Worm (Caenorhabditis elegans) whole organism, mixed stage, embryonic: ENCODE results near the gene cyp-35B2.

Experiments used
- M03D4.4 ChIP-seq: sonication (generic microtip); optimal IDR thresholded peaks from 2 replicates; lab custom pipeline; 2017; ENCODE audit warnings: mild to moderate bottlenecking, missing genetic modification characterization, missing compliant biosample characterization
- bed-3 ChIP-seq: fragments of 200-800 bp; sonication (Bioruptor generic); optimal IDR thresholded peaks from 3 replicates; lab custom pipeline; 2018; ENCODE audit warnings: mild to moderate bottlenecking, missing genetic modification characterization, moderate library complexity, missing compliant biosample characterization
- blmp-1 ChIP-seq: fragments of 150-350 bp; optimal IDR thresholded peaks from 2 replicates; lab custom pipeline; 2014; ENCODE audit warnings: missing biosample characterization, missing genetic modification characterization
- ceh-39 ChIP-seq: fragments of 150-350 bp; optimal IDR thresholded peaks from 2 replicates; lab custom pipeline; 2014; ENCODE audit warnings: missing biosample characterization, missing genetic modification characterization
- ceh-43 ChIP-seq: fragments of 200-800 bp; sonication (Bioruptor generic); optimal IDR thresholded peaks from 2 replicates; lab custom pipeline; 2018; ENCODE audit warnings: mild to moderate bottlenecking, missing genetic modification characterization, moderate library complexity, missing compliant biosample characterization
- ceh-83 ChIP-seq: fragments of 200-800 bp; sonication (Bioruptor generic); optimal IDR thresholded peaks from 2 replicates; lab custom pipeline; 2018; ENCODE audit warnings: mild to moderate bottlenecking, missing genetic modification characterization, missing compliant biosample characterization
- ces-1 ChIP-seq: fragments of 150-350 bp; optimal IDR thresholded peaks from 2 replicates; lab custom pipeline; 2014; ENCODE audit warnings: missing biosample characterization, missing genetic modification reagents, missing genetic modification characterization
- drap-1 ChIP-seq: fragments of 200-800 bp; sonication (Bioruptor generic); optimal IDR thresholded peaks from 3 replicates; lab custom pipeline; 2018; ENCODE audit warnings: mild to moderate bottlenecking, missing genetic modification characterization, missing compliant biosample characterization
- elt-3 ChIP-seq: fragments of 150-350 bp; optimal IDR thresholded peaks from 2 replicates; lab custom pipeline; 2014; ENCODE audit warnings: missing biosample characterization, missing genetic modification characterization
- flh-1 ChIP-seq: fragments of 200-800 bp; sonication (Bioruptor generic); optimal IDR thresholded peaks from 2 replicates; lab custom pipeline; 2018; ENCODE audit warnings: mild to moderate bottlenecking, missing genetic modification characterization, moderate library complexity, missing compliant biosample characterization
- hlh-1 ChIP-seq: fragments of 150-350 bp; optimal IDR thresholded peaks from 2 replicates; lab custom pipeline; 2014; ENCODE audit warnings: missing biosample characterization, missing genetic modification reagents, missing genetic modification characterization
- lin-32 ChIP-seq: fragments of 200-800 bp; sonication (Bioruptor generic); optimal IDR thresholded peaks from 2 replicates; lab custom pipeline; 2018; ENCODE audit warnings: mild to moderate bottlenecking, missing genetic modification characterization, missing compliant biosample characterization
- lsy-2 ChIP-seq: fragments of 150-350 bp; optimal IDR thresholded peaks from 2 replicates; lab custom pipeline; 2014; ENCODE audit warnings: missing biosample characterization, missing genetic modification characterization
- mep-1 ChIP-seq: fragments of 150-350 bp; optimal IDR thresholded peaks from 2 replicates; lab custom pipeline; 2017; ENCODE audit warnings: missing biosample characterization, missing genetic modification reagents, missing genetic modification characterization, inconsistent platforms
- mls-2 ChIP-seq: sonication (generic microtip); optimal IDR thresholded peaks from 2 replicates; lab custom pipeline; 2016; ENCODE audit warnings: mild to moderate bottlenecking, missing genetic modification characterization, moderate library complexity, missing compliant biosample characterization
- nhr-12 ChIP-seq: fragments of 150-350 bp; optimal IDR thresholded peaks from 2 replicates; lab custom pipeline; 2014; ENCODE audit warnings: missing biosample characterization, missing genetic modification characterization
- nhr-2 ChIP-seq: fragments of 150-350 bp; optimal IDR thresholded peaks from 2 replicates; lab custom pipeline; 2014; ENCODE audit warnings: missing biosample characterization, missing genetic modification characterization
- nhr-237 ChIP-seq: fragments of 150-350 bp; optimal IDR thresholded peaks from 2 replicates; lab custom pipeline; 2014; ENCODE audit warnings: missing biosample characterization, missing genetic modification characterization
- nhr-28 ChIP-seq: fragments of 150-350 bp; optimal IDR thresholded peaks from 2 replicates; lab custom pipeline; 2014; ENCODE audit warnings: missing biosample characterization, missing genetic modification characterization
- nhr-76 ChIP-seq: sonication (generic microtip); optimal IDR thresholded peaks from 2 replicates; lab custom pipeline; 2017; ENCODE audit warnings: missing biosample characterization, missing genetic modification characterization
- pha-4 ChIP-seq: fragments of 150-350 bp; optimal IDR thresholded peaks from 2 replicates; lab custom pipeline; 2018; ENCODE audit warnings: missing biosample characterization, missing genetic modification reagents, missing genetic modification characterization
- sem-2 ChIP-seq: fragments of 200-800 bp; sonication (Bioruptor generic); optimal IDR thresholded peaks from 2 replicates; lab custom pipeline; 2018; ENCODE audit warnings: mild to moderate bottlenecking, missing genetic modification characterization, missing compliant biosample characterization
- sptf-1 ChIP-seq: sonication (generic microtip); optimal IDR thresholded peaks from 2 replicates; lab custom pipeline; 2017; ENCODE audit warnings: mild to moderate bottlenecking, missing genetic modification characterization, moderate library complexity, missing compliant biosample characterization
- tbx-8 ChIP-seq: fragments of 200-800 bp; sonication (Bioruptor generic); optimal IDR thresholded peaks from 2 replicates; lab custom pipeline; 2018; ENCODE audit warnings: mild to moderate bottlenecking, missing genetic modification characterization, moderate library complexity, missing compliant biosample characterization
- unc-120 ChIP-seq: sonication (generic microtip); optimal IDR thresholded peaks from 2 replicates; lab custom pipeline; 2017; ENCODE audit warnings: missing genetic modification characterization, missing compliant biosample characterization; ENCODE audit not compliant: poor library complexity, severe bottlenecking
- unc-39 ChIP-seq: fragments of 150-350 bp; optimal IDR thresholded peaks from 2 replicates; lab custom pipeline; 2014; ENCODE audit warnings: missing biosample characterization, missing genetic modification characterization
- unc-62 ChIP-seq: fragments of 150-350 bp; optimal IDR thresholded peaks from 2 replicates; lab custom pipeline; 2014; ENCODE audit warnings: missing biosample characterization, missing genetic modification reagents, missing genetic modification characterization
- zip-8 ChIP-seq: fragments of 150-350 bp; optimal IDR thresholded peaks from 2 replicates; lab custom pipeline; 2014; ENCODE audit warnings: missing biosample characterization, missing genetic modification characterization

cyp-35B2 gene

ce11 chrV:3931326-3931725 lies 10.6 kb upstream of the cyp-35B2 start, which contains the start of gene srx-63:
TSS of gene srx-63 (plus strand) at chrV:3931626.
- TF ChIP-seq lsy-2 (tag; lab: Kevin White, UChicago) = no peak
- no peak for TF ChIP-seq ces-1
- no peak for TF ChIP-seq ceh-43 (GFP tag; lab: Kevin White, UChicago)
- TF ChIP-seq hlh-1 (tag; lab: Kevin White, UChicago) = no peak
- TF ChIP-seq unc-39 = no peak
- TF ChIP-seq lin-32 (GFP tag; lab: Kevin White, UChicago) = no peak
- no peak for TF ChIP-seq nhr-28
- no peak for TF ChIP-seq flh-1 (GFP tag; lab: Kevin White, UChicago)
- no peak for TF ChIP-seq mep-1
- no peak for TF ChIP-seq unc-62 (GFP tag; lab: Kevin White, UChicago)
- TF ChIP-seq sptf-1 (tag; lab: Kevin White, UChicago) = no peak
- TF ChIP-seq bed-3 (GFP tag; lab: Kevin White, UChicago) = no peak
- no peak for TF ChIP-seq unc-120 (tag; lab: Kevin White, UChicago)
- no peak for TF ChIP-seq mls-2 (tag; lab: Kevin White, UChicago)

ce11 chrV:3935892-3936478 lies 6.0 kb upstream of the cyp-35B2 start, which contains the start of gene cyp-35A5:
TSS of gene cyp-35A5 (plus strand) at chrV:3936326.
- TF ChIP-seq zip-8 = no peak
- TF ChIP-seq, all 35 proteins: peak for 0

- TF ChIP-seq mls-2 (tag; lab: Kevin White, UChicago) = no peak
- TF ChIP-seq ceh-83 = no peak
- no peak for TF ChIP-seq bed-3 (GFP tag; lab: Kevin White, UChicago)
- no peak for TF ChIP-seq blmp-1 (tag; lab: Kevin White, UChicago)
- no peak for TF ChIP-seq flh-1 (GFP tag; lab: Kevin White, UChicago)
- TF ChIP-seq nhr-2 (tag; lab: Kevin White, UChicago) = no peak
- TF ChIP-seq drap-1 (GFP tag; lab: Kevin White, UChicago) = no peak
- no peak for TF ChIP-seq zip-8
- TF ChIP-seq pha-4 (tag; lab: Kevin White, UChicago) = no peak
- TF ChIP-seq nhr-76 (tag; lab: Kevin White, UChicago) = no peak
- no peak for TF ChIP-seq nhr-12 (tag; lab: Kevin White, UChicago)
- no peak for TF ChIP-seq ceh-43 (GFP tag; lab: Kevin White, UChicago)
- TF ChIP-seq unc-120 (tag; lab: Kevin White, UChicago) = no peak
These were observed 3.2 kb upstream of the cyp-35B2 start, which contains the start of gene cyp-35B1 for ce11 chrV:3938789-3939188. TSS of gene cyp-35B1 (plus strand) at chrV:3939032.

- no peak for TF ChIP-seq sem-2 (GFP tag; lab: Kevin White, UChicago)
These were observed 1.4 kb downstream of the cyp-35B2 start for ce11 chrV:3943364-3943763.

- no peak for TF ChIP-seq ceh-39
- TF ChIP-seq ceh-43 (GFP tag; lab: Kevin White, UChicago) = no peak
- no peak for TF ChIP-seq nhr-237 (tag; lab: Kevin White, UChicago)
- TF ChIP-seq nhr-12 (tag; lab: Kevin White, UChicago) = no peak
- no peak for TF ChIP-seq M03D4.4 (tag; lab: Kevin White, UChicago)
These were observed 3.1 kb downstream of the cyp-35B2 start, which contains the start of gene cyp-35B3 for ce11 chrV:3945053-3945452. TSS of gene cyp-35B3 (plus strand) at chrV:3945353.

ce11 chrV:3949723-3950122 lies 7.8 kb downstream of the cyp-35B2 start, which contains the start of gene dach-1:
TSS of gene dach-1 (plus strand) at chrV:3950023.
- no peak for TF ChIP-seq bed-3 (GFP tag; lab: Kevin White, UChicago)
- no peak for TF ChIP-seq nhr-76 (tag; lab: Kevin White, UChicago)

ce11 chrV:3953739-3954138 lies 11.8 kb downstream of the cyp-35B2 start, which contains the start of gene str-247:
TSS of gene str-247 (plus strand) at chrV:3954039.
- TF ChIP-seq nhr-2 (tag; lab: Kevin White, UChicago) (no peak), elt-3 (tag; lab: Kevin White, UChicago) (no peak), hlh-1 (tag; lab: Kevin White, UChicago) (no peak), sem-2 (GFP tag; lab: Kevin White, UChicago) (no peak), nhr-12 (tag; lab: Kevin White, UChicago) (no peak), tbx-8 (GFP tag; lab: Kevin White, UChicago) (no peak), unc-120 (tag; lab: Kevin White, UChicago) (no peak), nhr-237 (tag; lab: Kevin White, UChicago) (no peak)
